Worm (Caenorhabditis elegans): ENCODE data around the gene dpf-4.

ce11 chrIII:5882823-5883222, 23.7 kb downstream of the dpf-4 start, which contains the start of gene F01F1.14:
- no peak for TF ChIP-seq ama-1 (optimal IDR thresholded peaks at IDR 0.05)
- TF ChIP-seq lin-39 (tag; optimal IDR thresholded peaks at IDR 0.05): no peak
- no peak for TF ChIP-seq ceh-28 (tag; optimal IDR thresholded peaks at IDR 0.05)
- no peak for TF ChIP-seq unc-39 (tag; optimal IDR thresholded peaks at IDR 0.05)
- no peak for TF ChIP-seq ceh-62 (tag; optimal IDR thresholded peaks at IDR 0.05)
- no peak for TF ChIP-seq snpc-4 (tag; optimal IDR thresholded peaks at IDR 0.05)
- no peak for TF ChIP-seq aly-2 (tag; optimal IDR thresholded peaks at IDR 0.05)
- no peak for TF ChIP-seq nhr-28 (tag; optimal IDR thresholded peaks at IDR 0.05)
- no peak for TF ChIP-seq egl-27 (tag; optimal IDR thresholded peaks at IDR 0.05)
- no peak for TF ChIP-seq daf-12 (tag; optimal IDR thresholded peaks at IDR 0.05)
- no peak for TF ChIP-seq mep-1 (tag; optimal IDR thresholded peaks at IDR 0.05)
- TF ChIP-seq madf-5 (GFP tag; IDR thresholded peaks at IDR 0.05): no peak
- no peak for TF ChIP-seq daf-8 (GFP tag; IDR thresholded peaks at IDR 0.05)

All from whole organism, L4 larva.